Fruit fly (Drosophila melanogaster) whole organism, embryonic: ENCODE results near the gene CG32052.

Experiments
- Abd-B ChIP-seq: fragments of 200-800 bp; sonication (Bioruptor generic); optimal IDR thresholded peaks from 2 replicates; lab custom pipeline; 2018; ENCODE audit warnings: missing biosample characterization, mild to moderate bottlenecking, missing genetic modification characterization, moderate library complexity
- CG10147 ChIP-seq: fragments of 200-800 bp; sonication (Bioruptor generic); optimal IDR thresholded peaks from 2 replicates; lab custom pipeline; 2019; ENCODE audit warnings: missing biosample characterization, mild to moderate bottlenecking, missing genetic modification characterization, moderate library complexity
- CG10462 ChIP-seq: fragments of 200-800 bp; sonication (Bioruptor generic); optimal IDR thresholded peaks from 2 replicates; lab custom pipeline; 2016; ENCODE audit warnings: missing biosample characterization, missing genetic modification characterization
- CG10654 ChIP-seq: fragments of 200-800 bp; sonication (Bioruptor generic); optimal IDR thresholded peaks from 2 replicates; lab custom pipeline; 2016; ENCODE audit warnings: missing biosample characterization, missing genetic modification characterization
- CG11247 ChIP-seq: fragments of 200-800 bp; sonication (Bioruptor generic); IDR thresholded peaks from 2 replicates; pipeline ENCODE4 v1.3.6; 2022; ENCODE audit warnings: missing biosample characterization, missing genetic modification characterization
- CG11695 ChIP-seq: fragments of 200-800 bp; sonication (Bioruptor generic); IDR thresholded peaks from 3 replicates; pipeline ENCODE4 v1.3.6; 2022; ENCODE audit warnings: missing biosample characterization, missing genetic modification characterization
- CG15514 ChIP-seq: fragments of 200-800 bp; sonication (Bioruptor generic); optimal IDR thresholded peaks from 3 replicates; lab custom pipeline; 2017; ENCODE audit warnings: missing biosample characterization, missing genetic modification characterization, mild to moderate bottlenecking, moderate library complexity, missing genetic modification reagents
- CG16815 ChIP-seq: fragments of 200-800 bp; sonication (Bioruptor generic); optimal IDR thresholded peaks from 3 replicates; lab custom pipeline; 2017; ENCODE audit warnings: missing biosample characterization, mild to moderate bottlenecking, missing genetic modification characterization
- CG17612 ChIP-seq: fragments of 200-800 bp; sonication (Bioruptor generic); IDR thresholded peaks from 2 replicates; pipeline ENCODE4 v1.3.6; 2022; ENCODE audit warnings: missing biosample characterization, missing genetic modification characterization
- CG17829 ChIP-seq: fragments of 200-800 bp; optimal IDR thresholded peaks from 2 replicates; lab custom pipeline; 2019; ENCODE audit warnings: missing biosample characterization, mild to moderate bottlenecking, missing genetic modification characterization, moderate library complexity
- CG18262 ChIP-seq: fragments of 200-800 bp; optimal IDR thresholded peaks from 3 replicates; lab custom pipeline; 2019; ENCODE audit warnings: missing biosample characterization, mild to moderate bottlenecking, missing genetic modification characterization, moderate library complexity
- CG31388 ChIP-seq: fragments of 200-800 bp; sonication (Bioruptor generic); optimal IDR thresholded peaks from 2 replicates; lab custom pipeline; 2016; ENCODE audit warnings: missing biosample characterization, missing genetic modification characterization
- CG32532 ChIP-seq: fragments of 200-800 bp; sonication (Bioruptor generic); IDR thresholded peaks from 2 replicates; pipeline ENCODE4 v1.3.6; 2022; ENCODE audit warnings: missing biosample characterization, missing genetic modification characterization
- CG4707 ChIP-seq: fragments of 200-800 bp; sonication (Bioruptor generic); optimal IDR thresholded peaks from 2 replicates; lab custom pipeline; 2018; ENCODE audit warnings: missing biosample characterization, mild to moderate bottlenecking, missing genetic modification characterization, moderate library complexity
- CG5180 ChIP-seq: fragments of 200-800 bp; sonication (Bioruptor generic); optimal IDR thresholded peaks from 3 replicates; lab custom pipeline; 2017; ENCODE audit warnings: missing biosample characterization, missing genetic modification characterization, mild to moderate bottlenecking, moderate library complexity, missing genetic modification reagents
- CG6813 ChIP-seq: fragments of 200-800 bp; sonication (Bioruptor generic); optimal IDR thresholded peaks from 2 replicates; lab custom pipeline; 2017; ENCODE audit warnings: missing biosample characterization, missing genetic modification characterization, mild to moderate bottlenecking, moderate library complexity, missing genetic modification reagents
- CG7357 ChIP-seq: fragments of 200-800 bp; sonication (Bioruptor generic); IDR thresholded peaks from 3 replicates; pipeline ENCODE4 v1.3.6; 2022; ENCODE audit warnings: missing biosample characterization, missing genetic modification characterization
- CG7745 ChIP-seq: fragments of 200-800 bp; sonication (Bioruptor generic); optimal IDR thresholded peaks from 2 replicates; lab custom pipeline; 2018; ENCODE audit warnings: missing biosample characterization, mild to moderate bottlenecking, missing genetic modification characterization, moderate library complexity
- CG8089 ChIP-seq: fragments of 200-800 bp; sonication (Bioruptor generic); optimal IDR thresholded peaks from 3 replicates; lab custom pipeline; 2016; ENCODE audit warnings: missing biosample characterization, missing genetic modification characterization
- CG9797 ChIP-seq: fragments of 200-800 bp; sonication (Bioruptor generic); optimal IDR thresholded peaks from 3 replicates; lab custom pipeline; 2018; ENCODE audit warnings: missing biosample characterization, mild to moderate bottlenecking, missing genetic modification characterization
- Hey ChIP-seq: fragments of 200-800 bp; sonication (Bioruptor generic); optimal IDR thresholded peaks from 3 replicates; lab custom pipeline; 2018; ENCODE audit warnings: missing biosample characterization, mild to moderate bottlenecking, missing genetic modification characterization
- HmgZ ChIP-seq: fragments of 200-800 bp; sonication (Bioruptor generic); optimal IDR thresholded peaks from 2 replicates; lab custom pipeline; 2018; ENCODE audit warnings: missing biosample characterization, mild to moderate bottlenecking, missing genetic modification characterization
- Jarid2 ChIP-seq: fragments of 200-800 bp; sonication (Bioruptor generic); optimal IDR thresholded peaks from 3 replicates; lab custom pipeline; 2017; ENCODE audit warnings: mild to moderate bottlenecking, missing biosample characterization, missing genetic modification reagents, missing genetic modification characterization
- Med ChIP-seq: fragments of 200-800 bp; sonication (Bioruptor generic); peaks from one replicate; lab custom pipeline; 2016; ENCODE audit warnings: missing biosample characterization, missing genetic modification characterization, mild to moderate bottlenecking, inconsistent platforms, moderate library complexity
- Opbp ChIP-seq: fragments of 200-800 bp; sonication (Bioruptor generic); IDR thresholded peaks from 3 replicates; pipeline ENCODE4 v1.3.6; 2022; ENCODE audit warnings: missing biosample characterization, missing genetic modification characterization; ENCODE audit not compliant: partially characterized antibody
- Ptx1 ChIP-seq: fragments of 200-800 bp; sonication (Bioruptor generic); IDR thresholded peaks from 2 replicates; pipeline ENCODE4 v1.3.6; 2022; ENCODE audit warnings: missing biosample characterization, missing genetic modification characterization
- Rfx ChIP-seq: fragments of 200-800 bp; sonication (Bioruptor generic); IDR thresholded peaks from 2 replicates; pipeline ENCODE4 v1.3.6; 2022; ENCODE audit warnings: missing biosample characterization, missing genetic modification characterization
- Sox100B ChIP-seq: fragments of 200-800 bp; sonication (Bioruptor generic); optimal IDR thresholded peaks from 3 replicates; lab custom pipeline; 2018; ENCODE audit warnings: missing biosample characterization, mild to moderate bottlenecking, missing genetic modification characterization
- Spps ChIP-seq: fragments of 200-800 bp; sonication (Bioruptor generic); optimal IDR thresholded peaks from 2 replicates; lab custom pipeline; 2018; ENCODE audit warnings: missing biosample characterization, mild to moderate bottlenecking, missing genetic modification characterization
- Ssrp ChIP-seq: fragments of 200-800 bp; sonication (Bioruptor generic); optimal IDR thresholded peaks from 2 replicates; lab custom pipeline; 2018; ENCODE audit warnings: missing biosample characterization, mild to moderate bottlenecking, missing genetic modification characterization, moderate library complexity
- Stat92E ChIP-seq, 3 experiments: fragments of >200 bp in 2 of 3; fragments of 200-800 bp in 1 of 3; sonication (Bioruptor generic) in 1 of 3; optimal IDR thresholded peaks; 2 replicates each; lab custom pipeline; 2017 to 2019; ENCODE audit warnings: missing biosample characterization in 3 of 3, missing genetic modification characterization in 3 of 3, mild to moderate bottlenecking in 1 of 3, moderate library complexity in 1 of 3
- TFAM ChIP-seq: fragments of 200-800 bp; sonication (Bioruptor generic); optimal IDR thresholded peaks from 2 replicates; lab custom pipeline; 2017; ENCODE audit warnings: missing biosample characterization, missing genetic modification characterization, inconsistent platforms
- Xrp1 ChIP-seq: fragments of 200-800 bp; sonication (Bioruptor generic); IDR thresholded peaks from 2 replicates; pipeline ENCODE4 v1.3.6; 2022; ENCODE audit warnings: missing biosample characterization, missing genetic modification characterization
- bab2 ChIP-seq: fragments of 200-800 bp; sonication (Bioruptor generic); optimal IDR thresholded peaks from 2 replicates; lab custom pipeline; 2016; ENCODE audit warnings: missing biosample characterization, missing genetic modification characterization
- br ChIP-seq: fragments of >200 bp; optimal IDR thresholded peaks from 2 replicates; lab custom pipeline; 2017
- chn ChIP-seq: fragments of 200-800 bp; sonication (Bioruptor generic); optimal IDR thresholded peaks from 2 replicates; lab custom pipeline; 2016; ENCODE audit warnings: missing biosample characterization, missing genetic modification characterization
- corto ChIP-seq: fragments of 200-800 bp; sonication (Bioruptor generic); optimal IDR thresholded peaks from 2 replicates; lab custom pipeline; 2016; ENCODE audit warnings: missing biosample characterization, mild to moderate bottlenecking, missing genetic modification characterization, moderate library complexity
- cwo ChIP-seq: fragments of 200-800 bp; sonication (Bioruptor generic); optimal IDR thresholded peaks from 3 replicates; lab custom pipeline; 2017; ENCODE audit warnings: missing biosample characterization, missing genetic modification characterization, mild to moderate bottlenecking, moderate library complexity, missing genetic modification reagents
- dan ChIP-seq: fragments of 200-800 bp; sonication (Bioruptor generic); IDR thresholded peaks from 2 replicates; pipeline ENCODE4 v1.3.6; 2022; ENCODE audit warnings: missing biosample characterization, missing genetic modification characterization
- ems ChIP-seq: fragments of 200-800 bp; sonication (Bioruptor generic); optimal IDR thresholded peaks from 3 replicates; lab custom pipeline; 2016; ENCODE audit warnings: missing biosample characterization, missing genetic modification characterization
- eve ChIP-seq, 2 experiments: fragments of >200 bp; optimal IDR thresholded peaks; 2 replicates each; lab custom pipeline; 2017; ENCODE audit warnings: missing biosample characterization in 2 of 2, missing genetic modification characterization in 2 of 2
- fd3F ChIP-seq: fragments of 200-800 bp; sonication (Bioruptor generic); optimal IDR thresholded peaks from 2 replicates; lab custom pipeline; 2018; ENCODE audit warnings: missing biosample characterization, mild to moderate bottlenecking, missing genetic modification characterization, moderate library complexity
- her ChIP-seq: fragments of 200-800 bp; sonication (Bioruptor generic); optimal IDR thresholded peaks from 2 replicates; lab custom pipeline; 2016; ENCODE audit warnings: missing biosample characterization, missing genetic modification characterization
- kay ChIP-seq: fragments of 200-800 bp; sonication (Bioruptor generic); optimal IDR thresholded peaks from 2 replicates; lab custom pipeline; 2016; ENCODE audit warnings: missing biosample characterization, missing genetic modification characterization
- lbe ChIP-seq: fragments of 200-800 bp; sonication (Bioruptor generic); optimal IDR thresholded peaks from 2 replicates; lab custom pipeline; 2016; ENCODE audit warnings: missing biosample characterization, mild to moderate bottlenecking, missing genetic modification characterization
- pb ChIP-seq: fragments of 200-800 bp; sonication (Bioruptor generic); optimal IDR thresholded peaks from 3 replicates; lab custom pipeline; 2016; ENCODE audit warnings: missing biosample characterization, missing genetic modification characterization
- sima ChIP-seq: fragments of 200-800 bp; sonication (Bioruptor generic); optimal IDR thresholded peaks from 2 replicates; lab custom pipeline; 2016; ENCODE audit warnings: missing biosample characterization, missing genetic modification characterization
- slp2 ChIP-seq: fragments of 200-800 bp; sonication (Bioruptor generic); optimal IDR thresholded peaks from 2 replicates; lab custom pipeline; 2016; ENCODE audit warnings: missing biosample characterization, missing genetic modification characterization
- sob ChIP-seq: fragments of 200-800 bp; sonication (Bioruptor generic); IDR thresholded peaks from 2 replicates; pipeline ENCODE4 v1.3.6; 2022; ENCODE audit warnings: missing biosample characterization, missing genetic modification characterization
- vvl ChIP-seq: fragments of 200-800 bp; sonication (Bioruptor generic); IDR thresholded peaks from 2 replicates; pipeline ENCODE4 v1.3.6; 2022; ENCODE audit warnings: missing biosample characterization, missing genetic modification characterization
- zf30C ChIP-seq: fragments of 200-800 bp; sonication (Bioruptor generic); optimal IDR thresholded peaks from 3 replicates; lab custom pipeline; 2018; ENCODE audit warnings: missing biosample characterization, mild to moderate bottlenecking, missing genetic modification characterization

CG32052 gene

dm6 chr3L:9847420-9847977, 60.7 kb downstream of the CG32052 start (continued):
- TF ChIP-seq chn (no peak), lbe (no peak), Rfx (peak; percentile 84), CG7357 (GFP tag; lab: Robert Waterston, UW) (no peak), Hey (tag; lab: Kevin White, UChicago) (no peak), vvl (GFP tag; lab: Robert Waterston, UW) (peak; percentile 66), her (GFP tag; lab: Kevin White, UChicago) (peak; percentile 21), Abd-B (peak; percentile 65), Stat92E (GFP tag; optimal IDR thresholded peaks at IDR 0.05; lab: Kevin White, UChicago) (no peak), CG32532 (GFP tag; lab: Robert Waterston, UW) (peak; percentile 71), CG31388 (no peak), slp2 (GFP tag; lab: Kevin White, UChicago) (peak; percentile 3), CG5180 (GFP tag; lab: Kevin White, UChicago) (peak; percentile 16), CG4707 (GFP tag; lab: Kevin White, UChicago) (no peak), CG7745 (tag; lab: Kevin White, UChicago) (no peak), CG9797 (GFP tag; lab: Kevin White, UChicago) (no peak), Sox100B (GFP tag; lab: Kevin White, UChicago) (peak; percentile 30), corto (GFP tag; lab: Kevin White, UChicago) (no peak), kay (GFP tag; lab: Kevin White, UChicago) (peak; percentile 15), CG16815 (no peak), TFAM (GFP tag; lab: Kevin White, UChicago) (no peak), CG10654 (GFP tag; lab: Kevin White, UChicago) (no peak), Xrp1 (peak; percentile 41; the same call in 1 of the 2 replicates), Jarid2 (GFP tag; lab: Kevin White, UChicago) (no peak), CG15514 (GFP tag; lab: Kevin White, UChicago) (peak; percentile 49), CG11247 (GFP tag; lab: Robert Waterston, UW) (peak; percentile 58), br (lab: Kevin White, UChicago) (no peak), Spps (tag; lab: Kevin White, UChicago) (no peak), Med (GFP tag; lab: Kevin White, UChicago) (peak; percentile 95), bab2 (GFP tag; lab: Kevin White, UChicago) (peak; percentile 54), pb (GFP tag; lab: Kevin White, UChicago) (peak; percentile 41), sima (GFP tag; lab: Kevin White, UChicago) (no peak), sob (peak; percentile 61), CG8089 (GFP tag; lab: Kevin White, UChicago) (no peak), CG17829 (tag; lab: Kevin White, UChicago) (peak; percentile 9), CG10462 (no peak), Opbp (no peak), fd3F (GFP tag; lab: Kevin White, UChicago) (peak; percentile 59), CG18262 (tag; lab: Kevin White, UChicago) (peak; percentile 2), dan (GFP tag; lab: Robert Waterston, UW) (no peak), Ssrp (tag; lab: Kevin White, UChicago) (no peak), CG6813 (GFP tag; lab: Kevin White, UChicago) (peak; percentile 13), HmgZ (tag; lab: Kevin White, UChicago) (peak; percentile 37), zf30C (GFP tag; lab: Kevin White, UChicago) (no peak), Ptx1 (GFP tag; lab: Robert Waterston, UW) (peak; percentile 38), ems (peak; percentile 37), cwo (GFP tag; lab: Kevin White, UChicago) (peak; percentile 55), eve (GFP tag; optimal IDR thresholded peaks at IDR 0.05; lab: Kevin White, UChicago) (no peak), CG11695 (GFP tag; lab: Robert Waterston, UW) (0 out of 3 replicates have a peak, but pooled peaks have one; percentile 8), CG10147 (peak; percentile 1), CG17612 (GFP tag; lab: Robert Waterston, UW) (no peak)
